Fruit fly (Drosophila melanogaster) whole organism, embryonic: ENCODE results near the gene Mdr65.

Experiments
- Ada2b ChIP-seq: fragments of 200-800 bp; sonication (Bioruptor generic); IDR thresholded peaks from 2 replicates; pipeline ENCODE4 v1.3.6; 2022; ENCODE audit warnings: missing biosample characterization, missing genetic modification characterization
- Awh ChIP-seq: fragments of 200-800 bp; sonication (Bioruptor generic); IDR thresholded peaks from 2 replicates; pipeline ENCODE4, ENCODE4 v1.3.6; 2022; ENCODE audit warnings: missing biosample characterization, missing genetic modification characterization
- B-H1 ChIP-seq: fragments of 200-800 bp; sonication (Bioruptor generic); IDR thresholded peaks from 3 replicates; pipeline ENCODE4 v1.3.6; 2022; ENCODE audit warnings: missing biosample characterization, missing genetic modification characterization
- CG10462 ChIP-seq: fragments of 200-800 bp; sonication (Bioruptor generic); optimal IDR thresholded peaks from 2 replicates; lab custom pipeline; 2016; ENCODE audit warnings: missing biosample characterization, missing genetic modification characterization
- CG11093 ChIP-seq: fragments of 200-800 bp; sonication (Bioruptor generic); IDR thresholded peaks from 3 replicates; pipeline ENCODE4 v1.3.6; 2022; ENCODE audit warnings: missing biosample characterization, missing genetic modification characterization
- CG1233 ChIP-seq: fragments of 200-800 bp; sonication (Bioruptor generic); optimal IDR thresholded peaks from 4 replicates; lab custom pipeline; 2018; ENCODE audit warnings: missing biosample characterization, mild to moderate bottlenecking, missing genetic modification characterization
- CG13123 ChIP-seq: fragments of 200-800 bp; sonication (Bioruptor generic); optimal IDR thresholded peaks from 2 replicates; lab custom pipeline; 2016; ENCODE audit warnings: missing biosample characterization, missing genetic modification characterization
- CG17186 ChIP-seq: fragments of 200-800 bp; sonication (Bioruptor generic); optimal IDR thresholded peaks from 3 replicates; lab custom pipeline; 2017; ENCODE audit warnings: missing biosample characterization, missing genetic modification reagents, missing genetic modification characterization
- CG17802 ChIP-seq: fragments of 200-800 bp; sonication (Bioruptor generic); optimal IDR thresholded peaks from 2 replicates; lab custom pipeline; 2018; ENCODE audit warnings: missing biosample characterization, mild to moderate bottlenecking, missing genetic modification characterization, moderate library complexity
- CG18599 ChIP-seq: fragments of 200-800 bp; sonication (Bioruptor generic); optimal IDR thresholded peaks from 3 replicates; lab custom pipeline; 2017; ENCODE audit warnings: missing biosample characterization, missing genetic modification characterization, mild to moderate bottlenecking, moderate library complexity, missing genetic modification reagents
- CG2712 ChIP-seq: fragments of 200-800 bp; optimal IDR thresholded peaks from 3 replicates; lab custom pipeline; 2019; ENCODE audit warnings: missing biosample characterization, mild to moderate bottlenecking, missing genetic modification characterization, moderate library complexity
- CG32767 ChIP-seq: fragments of 200-800 bp; sonication (Bioruptor generic); IDR thresholded peaks from 2 replicates; pipeline ENCODE4 v1.3.6; 2022; ENCODE audit warnings: missing biosample characterization, missing genetic modification characterization
- CG33557 ChIP-seq: fragments of 200-800 bp; sonication (Bioruptor generic); optimal IDR thresholded peaks from 2 replicates; lab custom pipeline; 2019; ENCODE audit warnings: missing biosample characterization, mild to moderate bottlenecking, missing genetic modification characterization, moderate library complexity
- CG34224 ChIP-seq: fragments of 200-800 bp; sonication (Bioruptor generic); IDR thresholded peaks from 3 replicates; pipeline ENCODE4 v1.3.6; 2022; ENCODE audit warnings: missing biosample characterization, missing genetic modification characterization; ENCODE audit not compliant: partially characterized antibody
- CG3838 ChIP-seq: fragments of 200-800 bp; sonication (Bioruptor generic); optimal IDR thresholded peaks from 3 replicates; lab custom pipeline; 2016; ENCODE audit warnings: missing biosample characterization, missing genetic modification characterization
- CG4404 ChIP-seq: fragments of 200-800 bp; sonication (Bioruptor generic); IDR thresholded peaks from 2 replicates; pipeline ENCODE4 v1.3.6; 2022; ENCODE audit warnings: missing biosample characterization, missing genetic modification characterization
- CG6654 ChIP-seq: fragments of 200-800 bp; sonication (Bioruptor generic); optimal IDR thresholded peaks from 2 replicates; lab custom pipeline; 2017; ENCODE audit warnings: missing biosample characterization, mild to moderate bottlenecking, missing genetic modification characterization
- CG6683 ChIP-seq: fragments of 200-800 bp; sonication (Bioruptor generic); optimal IDR thresholded peaks from 2 replicates; lab custom pipeline; 2017; ENCODE audit warnings: missing biosample characterization, mild to moderate bottlenecking, missing genetic modification characterization, missing genetic modification reagents
- CG7271 ChIP-seq: fragments of 200-800 bp; sonication (Bioruptor generic); optimal IDR thresholded peaks from 2 replicates; lab custom pipeline; 2018; ENCODE audit warnings: missing biosample characterization, mild to moderate bottlenecking, missing genetic modification characterization, moderate library complexity
- CG7745 ChIP-seq: fragments of 200-800 bp; sonication (Bioruptor generic); optimal IDR thresholded peaks from 2 replicates; lab custom pipeline; 2018; ENCODE audit warnings: missing biosample characterization, mild to moderate bottlenecking, missing genetic modification characterization, moderate library complexity
- CG8944 ChIP-seq: fragments of 200-800 bp; sonication (Bioruptor generic); optimal IDR thresholded peaks from 3 replicates; lab custom pipeline; 2016; ENCODE audit warnings: missing biosample characterization, missing genetic modification characterization
- CG9609 ChIP-seq: fragments of 200-800 bp; sonication (Bioruptor generic); optimal IDR thresholded peaks from 3 replicates; lab custom pipeline; 2016; ENCODE audit warnings: missing biosample characterization, missing genetic modification characterization
- CG9817 ChIP-seq: fragments of 200-800 bp; sonication (Bioruptor generic); optimal IDR thresholded peaks from 2 replicates; lab custom pipeline; 2018; ENCODE audit warnings: missing biosample characterization, mild to moderate bottlenecking, missing genetic modification characterization, moderate library complexity
- CG9932 ChIP-seq: fragments of 200-800 bp; sonication (Bioruptor generic); IDR thresholded peaks from 2 replicates; pipeline ENCODE4 v1.3.6; 2022; ENCODE audit warnings: missing biosample characterization, missing genetic modification characterization
- CTCF ChIP-seq: fragments of 200-800 bp; sonication (Bioruptor generic); optimal IDR thresholded peaks from 2 replicates; lab custom pipeline; 2017; ENCODE audit warnings: missing biosample characterization, mild to moderate bottlenecking, missing genetic modification characterization, moderate library complexity
- CkIIα-i1 ChIP-seq: fragments of 200-800 bp; sonication (Bioruptor generic); IDR thresholded peaks from 2 replicates; pipeline ENCODE4 v1.3.6; 2022; ENCODE audit warnings: missing biosample characterization, missing genetic modification characterization
- Dad ChIP-seq: fragments of 200-800 bp; sonication (Bioruptor generic); optimal IDR thresholded peaks from 3 replicates; lab custom pipeline; 2016; ENCODE audit warnings: missing biosample characterization, missing genetic modification characterization
- Dip2 ChIP-seq: fragments of 200-800 bp; sonication (Bioruptor generic); IDR thresholded peaks from 2 replicates; pipeline ENCODE4 v1.3.6; 2022; ENCODE audit warnings: missing biosample characterization, missing genetic modification characterization
- Dp ChIP-seq: fragments of 200-800 bp; sonication (Bioruptor generic); optimal IDR thresholded peaks from 2 replicates; lab custom pipeline; 2018; ENCODE audit warnings: missing biosample characterization, mild to moderate bottlenecking, missing genetic modification characterization, moderate library complexity
- Hmr ChIP-seq: fragments of 200-800 bp; sonication (Bioruptor generic); optimal IDR thresholded peaks from 3 replicates; lab custom pipeline; 2017; ENCODE audit warnings: mild to moderate bottlenecking, missing biosample characterization, missing genetic modification reagents, missing genetic modification characterization
- Hsf ChIP-seq: fragments of 200-800 bp; sonication (Bioruptor generic); optimal IDR thresholded peaks from 3 replicates; lab custom pipeline; 2016; ENCODE audit warnings: missing biosample characterization, missing genetic modification characterization
- Jarid2 ChIP-seq: fragments of 200-800 bp; sonication (Bioruptor generic); optimal IDR thresholded peaks from 3 replicates; lab custom pipeline; 2017; ENCODE audit warnings: mild to moderate bottlenecking, missing biosample characterization, missing genetic modification reagents, missing genetic modification characterization
- Mad ChIP-seq: fragments of 200-800 bp; sonication (Bioruptor generic); optimal IDR thresholded peaks from 2 replicates; lab custom pipeline; 2016; ENCODE audit warnings: missing biosample characterization, missing genetic modification characterization
- NC2β ChIP-seq: fragments of 200-800 bp; sonication (Bioruptor generic); optimal IDR thresholded peaks from 2 replicates; lab custom pipeline; 2016; ENCODE audit warnings: missing biosample characterization, missing genetic modification characterization
- Vsx1 ChIP-seq: fragments of 200-800 bp; sonication (Bioruptor generic); optimal IDR thresholded peaks from 2 replicates; lab custom pipeline; 2017; ENCODE audit warnings: missing biosample characterization, mild to moderate bottlenecking, missing genetic modification characterization, missing genetic modification reagents
- al ChIP-seq: fragments of 200-800 bp; sonication (Bioruptor generic); IDR thresholded peaks from 2 replicates; pipeline ENCODE4 v1.3.6; 2022; ENCODE audit warnings: missing biosample characterization, missing genetic modification characterization
- ase ChIP-seq: fragments of 200-800 bp; sonication (Bioruptor generic); IDR thresholded peaks from 3 replicates; pipeline ENCODE4 v1.3.6; 2022; ENCODE audit warnings: missing biosample characterization, missing genetic modification characterization
- bab2 ChIP-seq: fragments of 200-800 bp; sonication (Bioruptor generic); optimal IDR thresholded peaks from 2 replicates; lab custom pipeline; 2016; ENCODE audit warnings: missing biosample characterization, missing genetic modification characterization
- cg ChIP-seq: fragments of 200-800 bp; sonication (Bioruptor generic); optimal IDR thresholded peaks from 3 replicates; lab custom pipeline; 2019; ENCODE audit warnings: missing biosample characterization, mild to moderate bottlenecking, missing genetic modification characterization, moderate library complexity
- disco-r ChIP-seq: fragments of 200-800 bp; sonication (Bioruptor generic); optimal IDR thresholded peaks from 2 replicates; lab custom pipeline; 2016; ENCODE audit warnings: missing biosample characterization, missing genetic modification characterization
- dmrt99B ChIP-seq: fragments of 200-800 bp; sonication (Bioruptor generic); optimal IDR thresholded peaks from 2 replicates; lab custom pipeline; 2018; ENCODE audit warnings: missing biosample characterization, mild to moderate bottlenecking, missing genetic modification characterization, moderate library complexity
- ems ChIP-seq: fragments of 200-800 bp; sonication (Bioruptor generic); optimal IDR thresholded peaks from 3 replicates; lab custom pipeline; 2016; ENCODE audit warnings: missing biosample characterization, missing genetic modification characterization
- eve ChIP-seq, 2 experiments: fragments of >200 bp; optimal IDR thresholded peaks; 2 replicates each; lab custom pipeline; 2017; ENCODE audit warnings: missing biosample characterization in 2 of 2, missing genetic modification characterization in 2 of 2
- grn ChIP-seq: fragments of 200-800 bp; sonication (Bioruptor generic); optimal IDR thresholded peaks from 3 replicates; lab custom pipeline; 2017; ENCODE audit warnings: missing biosample characterization, missing genetic modification characterization
- gt ChIP-seq: fragments of 200-800 bp; sonication (Bioruptor generic); IDR thresholded peaks from 2 replicates; pipeline ENCODE4 v1.3.6; 2022; ENCODE audit warnings: missing biosample characterization, missing genetic modification characterization
- lbe ChIP-seq: fragments of 200-800 bp; sonication (Bioruptor generic); optimal IDR thresholded peaks from 2 replicates; lab custom pipeline; 2016; ENCODE audit warnings: missing biosample characterization, mild to moderate bottlenecking, missing genetic modification characterization
- lola ChIP-seq, 3 experiments: fragments of >200 bp in 2 of 3; fragments of 200-800 bp in 1 of 3; sonication (Bioruptor generic) in 1 of 3; optimal IDR thresholded peaks; 2 replicates each; lab custom pipeline; 2017 to 2019; ENCODE audit warnings: missing biosample characterization in 3 of 3, missing genetic modification characterization in 3 of 3, mild to moderate bottlenecking in 1 of 3, moderate library complexity in 1 of 3
- luna ChIP-seq: fragments of 200-800 bp; sonication (Bioruptor generic); optimal IDR thresholded peaks from 2 replicates; lab custom pipeline; 2016; ENCODE audit warnings: missing biosample characterization, missing genetic modification characterization
- tx ChIP-seq: fragments of 200-800 bp; sonication (Bioruptor generic); optimal IDR thresholded peaks from 2 replicates; lab custom pipeline; 2016; ENCODE audit warnings: missing biosample characterization, missing genetic modification characterization
- zfh2 ChIP-seq: fragments of 200-800 bp; sonication (Bioruptor generic); optimal IDR thresholded peaks from 2 replicates; lab custom pipeline; 2016; ENCODE audit warnings: missing biosample characterization, missing genetic modification characterization

Mdr65 gene

DNA sequence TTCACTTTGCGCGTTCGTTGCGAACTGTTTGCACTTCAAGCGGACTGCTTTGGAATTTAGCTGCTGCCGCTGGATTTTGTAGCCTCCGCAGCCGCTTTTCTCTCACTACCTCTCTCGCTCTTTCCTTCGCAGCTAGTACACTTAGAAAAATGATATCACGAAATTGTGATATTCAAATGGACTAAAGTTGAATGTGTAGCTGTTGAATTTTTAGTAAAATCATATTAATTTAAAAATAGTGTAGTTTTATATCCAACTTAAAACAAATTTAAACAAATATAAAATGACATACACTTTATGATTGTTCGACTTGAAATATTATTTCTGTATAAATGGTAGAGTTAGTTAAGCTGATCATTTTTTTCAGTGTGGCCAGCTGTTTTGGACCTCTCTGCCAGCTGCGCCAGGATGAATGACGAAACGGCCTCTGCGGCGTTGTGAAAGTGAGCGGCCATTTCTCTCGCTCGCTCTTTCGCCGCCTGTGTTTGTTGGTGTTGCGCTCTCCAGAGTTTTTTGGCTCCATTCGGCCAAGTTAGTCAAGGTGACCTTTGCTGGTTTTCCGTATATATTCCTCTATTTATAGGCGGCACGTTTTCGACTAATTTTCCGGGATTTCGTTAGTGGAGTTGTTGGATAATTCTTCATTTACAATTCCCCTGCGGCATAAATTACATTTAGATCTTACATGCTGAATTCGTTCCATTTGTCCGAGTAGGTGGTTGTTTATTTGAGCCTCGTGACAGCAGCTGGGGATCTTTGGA is 17.3 kb upstream of the Mdr65 start, which contains the start of gene Ldh (continued):
- TF ChIP-seq lola (GFP tag; optimal IDR thresholded peaks at IDR 0.05; lab: Kevin White, UChicago) (peak in 1 of 3 experiments; percentile 98), CG18599 (GFP tag; lab: Kevin White, UChicago) (peak; percentile 98), lbe (GFP tag; lab: Kevin White, UChicago) (peak; percentile 93), CkIIα-i1 (GFP tag; lab: Robert Waterston, UW) (no peak), CG33557 (GFP tag; lab: Kevin White, UChicago) (peak; percentile 97), CG7745 (tag; lab: Kevin White, UChicago) (no peak), ems (GFP tag; lab: Kevin White, UChicago) (peak; percentile 83), gt (peak; percentile 82; the same call in 1 of the 2 replicates), Hsf (GFP tag; lab: Kevin White, UChicago) (peak; percentile 94), CG9817 (peak; percentile 93), Ada2b (GFP tag; lab: Robert Waterston, UW) (peak; percentile 86), CG8944 (GFP tag; lab: Kevin White, UChicago) (peak; percentile 50), CG9609 (GFP tag; lab: Kevin White, UChicago) (peak; percentile 75), CG32767 (peak; percentile 95), Awh (GFP tag; lab: Robert Waterston, UW) (peak; percentile 83), CG3838 (peak; percentile 82), CG17186 (GFP tag; lab: Kevin White, UChicago) (peak; percentile 61), CG6683 (GFP tag; lab: Kevin White, UChicago) (peak; percentile 89), CG6654 (GFP tag; lab: Kevin White, UChicago) (peak; percentile 76), Hmr (peak; percentile 96), disco-r (GFP tag; lab: Kevin White, UChicago) (peak; percentile 72), dmrt99B (peak; percentile 97), cg (GFP tag; lab: Kevin White, UChicago) (no peak), eve (GFP tag; optimal IDR thresholded peaks at IDR 0.05; lab: Kevin White, UChicago) (peak in 1 of 2 experiments; percentile 96), Dip2 (GFP tag; lab: Robert Waterston, UW) (0 out of 2 replicates have a peak, but pooled peaks have one; percentile 19), CG17802 (tag; lab: Kevin White, UChicago) (peak; percentile 72), CG10462 (GFP tag; lab: Kevin White, UChicago) (peak; percentile 91), Dp (GFP tag; lab: Kevin White, UChicago) (no peak), NC2β (GFP tag; lab: Kevin White, UChicago) (peak; percentile 89), tx (GFP tag; lab: Kevin White, UChicago) (peak; percentile 58), CG34224 (no peak), ase (GFP tag; lab: Robert Waterston, UW) (peak; percentile 81), CG11093 (GFP tag; lab: Robert Waterston, UW) (peak; percentile 85), zfh2 (peak; percentile 73), Dad (GFP tag; lab: Kevin White, UChicago) (peak; percentile 73), CG9932 (peak; percentile 90), B-H1 (GFP tag; lab: Robert Waterston, UW) (peak; percentile 86), Mad (GFP tag; lab: Kevin White, UChicago) (peak; percentile 86), Vsx1 (peak; percentile 78), al (GFP tag; lab: Robert Waterston, UW) (peak; percentile 88), CG1233 (GFP tag; lab: Kevin White, UChicago) (peak; percentile 97), CG7271 (peak; percentile 91), Jarid2 (GFP tag; lab: Kevin White, UChicago) (peak; percentile 85), luna (GFP tag; lab: Kevin White, UChicago) (peak; percentile 44), CG2712 (tag; lab: Kevin White, UChicago) (peak; percentile 99), CG13123 (GFP tag; lab: Kevin White, UChicago) (peak; percentile 89), CG4404 (peak; percentile 91), CTCF (GFP tag; lab: Kevin White, UChicago) (peak; percentile 55), grn (GFP tag; lab: Kevin White, UChicago) (peak; percentile 67), bab2 (GFP tag; lab: Kevin White, UChicago) (peak; percentile 90)
